Fruit fly (Drosophila melanogaster) whole organism, embryonic: ENCODE measurements around the gene CG31287.

Experiments used
- Adf1 ChIP-seq: fragments of 200-800 bp; sonication (Bioruptor generic); IDR thresholded peaks from 2 replicates; pipeline ENCODE4 v1.3.6; 2022; ENCODE audit warnings: missing biosample characterization, missing genetic modification characterization
- Aef1 ChIP-seq: fragments of 200-800 bp; sonication (Bioruptor generic); IDR thresholded peaks from 3 replicates; pipeline ENCODE4 v1.3.6; 2022; ENCODE audit warnings: missing biosample characterization, missing genetic modification characterization
- Awh ChIP-seq: fragments of 200-800 bp; sonication (Bioruptor generic); IDR thresholded peaks from 2 replicates; pipeline ENCODE4, ENCODE4 v1.3.6; 2022; ENCODE audit warnings: missing biosample characterization, missing genetic modification characterization
- B-H1 ChIP-seq: fragments of 200-800 bp; sonication (Bioruptor generic); IDR thresholded peaks from 3 replicates; pipeline ENCODE4 v1.3.6; 2022; ENCODE audit warnings: missing biosample characterization, missing genetic modification characterization
- Bdp1 ChIP-seq: fragments of 200-800 bp; sonication (Bioruptor generic); optimal IDR thresholded peaks from 3 replicates; lab custom pipeline; 2016; ENCODE audit warnings: missing biosample characterization, missing genetic modification characterization
- CG14710 ChIP-seq: fragments of 200-800 bp; sonication (Bioruptor generic); optimal IDR thresholded peaks from 3 replicates; lab custom pipeline; 2019; ENCODE audit warnings: missing biosample characterization, mild to moderate bottlenecking, missing genetic modification characterization, moderate library complexity
- CG15073 ChIP-seq: fragments of 200-800 bp; sonication (Bioruptor generic); optimal IDR thresholded peaks from 2 replicates; lab custom pipeline; 2016; ENCODE audit warnings: missing biosample characterization, missing genetic modification characterization
- CG15269 ChIP-seq: fragments of 200-800 bp; sonication (Bioruptor generic); optimal IDR thresholded peaks from 2 replicates; lab custom pipeline; 2018; ENCODE audit warnings: missing biosample characterization, mild to moderate bottlenecking, missing genetic modification characterization, moderate library complexity
- CG15601 ChIP-seq: fragments of 200-800 bp; sonication (Bioruptor generic); optimal IDR thresholded peaks from 3 replicates; lab custom pipeline; 2019; ENCODE audit warnings: missing biosample characterization, mild to moderate bottlenecking, missing genetic modification characterization, moderate library complexity
- CG16863 ChIP-seq: fragments of 200-800 bp; sonication (Bioruptor generic); optimal IDR thresholded peaks from 3 replicates; lab custom pipeline; 2016; ENCODE audit warnings: missing biosample characterization, missing genetic modification characterization
- CG17359 ChIP-seq: fragments of 200-800 bp; sonication (Bioruptor generic); optimal IDR thresholded peaks from 3 replicates; lab custom pipeline; 2018; ENCODE audit warnings: missing biosample characterization, mild to moderate bottlenecking, missing genetic modification characterization, moderate library complexity
- CG17568 ChIP-seq: fragments of 200-800 bp; sonication (Bioruptor generic); optimal IDR thresholded peaks from 2 replicates; lab custom pipeline; 2018; ENCODE audit warnings: missing biosample characterization, mild to moderate bottlenecking, missing genetic modification characterization, moderate library complexity
- CG2712 ChIP-seq: fragments of 200-800 bp; optimal IDR thresholded peaks from 3 replicates; lab custom pipeline; 2019; ENCODE audit warnings: missing biosample characterization, mild to moderate bottlenecking, missing genetic modification characterization, moderate library complexity
- CG2889 ChIP-seq: fragments of 200-800 bp; sonication (Bioruptor generic); IDR thresholded peaks from 3 replicates; pipeline ENCODE4 v1.3.6; 2022; ENCODE audit warnings: missing biosample characterization, missing genetic modification characterization
- CG30020 ChIP-seq: fragments of 200-800 bp; optimal IDR thresholded peaks from 2 replicates; lab custom pipeline; 2019; ENCODE audit warnings: missing biosample characterization, mild to moderate bottlenecking, missing genetic modification characterization, moderate library complexity
- CG3065 ChIP-seq: fragments of 200-800 bp; sonication (Bioruptor generic); optimal IDR thresholded peaks from 2 replicates; lab custom pipeline; 2016; ENCODE audit warnings: missing biosample characterization, missing genetic modification characterization
- CG3163 ChIP-seq: fragments of 200-800 bp; sonication (Bioruptor generic); optimal IDR thresholded peaks from 3 replicates; lab custom pipeline; 2016; ENCODE audit warnings: missing biosample characterization, missing genetic modification characterization
- CG4360 ChIP-seq: fragments of 200-800 bp; sonication (Bioruptor generic); IDR thresholded peaks from 2 replicates; pipeline ENCODE4 v1.3.6; 2022; ENCODE audit warnings: missing biosample characterization, missing genetic modification characterization
- CG4617 ChIP-seq: fragments of 200-800 bp; sonication (Bioruptor generic); optimal IDR thresholded peaks from 3 replicates; lab custom pipeline; 2016; ENCODE audit warnings: missing biosample characterization, missing genetic modification characterization, borderline replicate concordance
- CG6175 ChIP-seq: fragments of 200-800 bp; sonication (Bioruptor generic); IDR thresholded peaks from 3 replicates; pipeline ENCODE4 v1.3.6; 2022; ENCODE audit warnings: missing biosample characterization, missing genetic modification characterization
- CG9609 ChIP-seq: fragments of 200-800 bp; sonication (Bioruptor generic); optimal IDR thresholded peaks from 3 replicates; lab custom pipeline; 2016; ENCODE audit warnings: missing biosample characterization, missing genetic modification characterization
- ERR ChIP-seq: fragments of 200-800 bp; sonication (Bioruptor generic); optimal IDR thresholded peaks from 2 replicates; lab custom pipeline; 2016; ENCODE audit warnings: missing biosample characterization, missing genetic modification characterization
- Hand ChIP-seq: fragments of 200-800 bp; sonication (Bioruptor generic); optimal IDR thresholded peaks from 2 replicates; lab custom pipeline; 2017; ENCODE audit warnings: mild to moderate bottlenecking, missing biosample characterization, missing genetic modification reagents, missing genetic modification characterization
- MBD-R2 ChIP-seq: fragments of 200-800 bp; sonication (Bioruptor generic); IDR thresholded peaks from 2 replicates; pipeline ENCODE4 v1.3.6; 2022; ENCODE audit warnings: missing biosample characterization, missing genetic modification characterization
- Myb ChIP-seq: fragments of 200-800 bp; sonication (Bioruptor generic); optimal IDR thresholded peaks from 2 replicates; lab custom pipeline; 2016; ENCODE audit warnings: missing biosample characterization, missing genetic modification characterization
- NFAT ChIP-seq: fragments of 200-800 bp; sonication (Bioruptor generic); IDR thresholded peaks from 2 replicates; pipeline ENCODE4 v1.3.6; 2022; ENCODE audit warnings: missing biosample characterization, missing genetic modification characterization
- Pdp1 ChIP-seq, 2 experiments: fragments of 200-800 bp; sonication (Bioruptor generic); optimal IDR thresholded peaks; 3 replicates each; lab custom pipeline; 2016; ENCODE audit warnings: missing biosample characterization in 2 of 2, missing genetic modification characterization in 2 of 2, mild to moderate bottlenecking in 1 of 2, moderate library complexity in 1 of 2
- Poxn ChIP-seq: fragments of 200-800 bp; sonication (Bioruptor generic); IDR thresholded peaks from 2 replicates; pipeline ENCODE4 v1.3.6; 2022; ENCODE audit warnings: missing biosample characterization, missing genetic modification characterization
- Sox102F ChIP-seq: fragments of 200-800 bp; sonication (Bioruptor generic); optimal IDR thresholded peaks from 2 replicates; lab custom pipeline; 2018; ENCODE audit warnings: missing biosample characterization, mild to moderate bottlenecking, missing genetic modification characterization, moderate library complexity
- Ssrp ChIP-seq: fragments of 200-800 bp; sonication (Bioruptor generic); optimal IDR thresholded peaks from 2 replicates; lab custom pipeline; 2018; ENCODE audit warnings: missing biosample characterization, mild to moderate bottlenecking, missing genetic modification characterization, moderate library complexity
- Xbp1 ChIP-seq: fragments of 200-800 bp; sonication (Bioruptor generic); optimal IDR thresholded peaks from 3 replicates; lab custom pipeline; 2016; ENCODE audit warnings: missing biosample characterization, mild to moderate bottlenecking, missing genetic modification characterization
- ap ChIP-seq: fragments of 200-800 bp; sonication (Bioruptor generic); IDR thresholded peaks from 2 replicates; pipeline ENCODE4 v1.3.6; 2022; ENCODE audit warnings: missing biosample characterization, missing genetic modification characterization
- bigmax ChIP-seq: fragments of 200-800 bp; sonication (Bioruptor generic); optimal IDR thresholded peaks from 2 replicates; lab custom pipeline; 2018; ENCODE audit warnings: missing biosample characterization, mild to moderate bottlenecking, missing genetic modification characterization
- btn ChIP-seq: fragments of 200-800 bp; sonication (Bioruptor generic); optimal IDR thresholded peaks from 2 replicates; lab custom pipeline; 2016; ENCODE audit warnings: missing biosample characterization, missing genetic modification characterization
- croc ChIP-seq: fragments of 200-800 bp; sonication (Bioruptor generic); conservative IDR thresholded peaks from 3 replicates; pipeline ENCODE4 v1.3.6; 2022; ENCODE audit warnings: missing biosample characterization, missing genetic modification characterization
- dati ChIP-seq: fragments of 200-800 bp; sonication (Bioruptor generic); IDR thresholded peaks from 2 replicates; pipeline ENCODE4 v1.3.6; 2022; ENCODE audit warnings: missing biosample characterization, missing genetic modification characterization
- dmrt99B ChIP-seq: fragments of 200-800 bp; sonication (Bioruptor generic); optimal IDR thresholded peaks from 2 replicates; lab custom pipeline; 2018; ENCODE audit warnings: missing biosample characterization, mild to moderate bottlenecking, missing genetic modification characterization, moderate library complexity
- dpn ChIP-seq, 2 experiments: fragments of 200-800 bp; sonication (Bioruptor generic); optimal IDR thresholded peaks; 3 replicates each; lab custom pipeline; 2016; ENCODE audit warnings: missing biosample characterization in 2 of 2, missing genetic modification characterization in 2 of 2
- emc ChIP-seq: fragments of 200-800 bp; sonication (Bioruptor generic); optimal IDR thresholded peaks from 2 replicates; lab custom pipeline; 2016; ENCODE audit warnings: missing biosample characterization, missing genetic modification characterization
- fd102C ChIP-seq: fragments of 200-800 bp; sonication (Bioruptor generic); optimal IDR thresholded peaks from 2 replicates; lab custom pipeline; 2018; ENCODE audit warnings: missing biosample characterization, mild to moderate bottlenecking, missing genetic modification characterization, moderate library complexity
- gcm2 ChIP-seq: fragments of 200-800 bp; sonication (Bioruptor generic); optimal IDR thresholded peaks from 2 replicates; lab custom pipeline; 2016; ENCODE audit warnings: missing biosample characterization, missing genetic modification characterization
- hb ChIP-seq: fragments of 200-800 bp; sonication (Bioruptor generic); IDR thresholded peaks from 3 replicates; pipeline ENCODE4 v1.3.6; 2022; ENCODE audit warnings: missing biosample characterization, missing genetic modification characterization; ENCODE audit not compliant: partially characterized antibody
- ind ChIP-seq: fragments of 200-800 bp; sonication (Bioruptor generic); optimal IDR thresholded peaks from 3 replicates; lab custom pipeline; 2016; ENCODE audit warnings: missing biosample characterization, missing genetic modification characterization
- nom ChIP-seq: fragments of 200-800 bp; sonication (Bioruptor generic); optimal IDR thresholded peaks from 2 replicates; lab custom pipeline; 2017; ENCODE audit warnings: missing biosample characterization, missing genetic modification characterization, mild to moderate bottlenecking, moderate library complexity, missing genetic modification reagents
- phol ChIP-seq: fragments of 200-800 bp; sonication (Bioruptor generic); optimal IDR thresholded peaks from 3 replicates; lab custom pipeline; 2018; ENCODE audit warnings: missing biosample characterization, mild to moderate bottlenecking, missing genetic modification characterization, moderate library complexity
- sima ChIP-seq: fragments of 200-800 bp; sonication (Bioruptor generic); optimal IDR thresholded peaks from 2 replicates; lab custom pipeline; 2016; ENCODE audit warnings: missing biosample characterization, missing genetic modification characterization
- tin ChIP-seq: fragments of 200-800 bp; sonication (Bioruptor generic); optimal IDR thresholded peaks from 3 replicates; lab custom pipeline; 2016; ENCODE audit warnings: missing biosample characterization, missing genetic modification characterization
- yki ChIP-seq: fragments of >200 bp; optimal IDR thresholded peaks from 3 replicates; lab custom pipeline; 2018
- z ChIP-seq: fragments of 200-800 bp; sonication (Bioruptor generic); IDR thresholded peaks from 3 replicates; pipeline ENCODE4 v1.3.6; 2022; ENCODE audit warnings: missing biosample characterization, missing genetic modification characterization

Gene CG31287

DNA sequence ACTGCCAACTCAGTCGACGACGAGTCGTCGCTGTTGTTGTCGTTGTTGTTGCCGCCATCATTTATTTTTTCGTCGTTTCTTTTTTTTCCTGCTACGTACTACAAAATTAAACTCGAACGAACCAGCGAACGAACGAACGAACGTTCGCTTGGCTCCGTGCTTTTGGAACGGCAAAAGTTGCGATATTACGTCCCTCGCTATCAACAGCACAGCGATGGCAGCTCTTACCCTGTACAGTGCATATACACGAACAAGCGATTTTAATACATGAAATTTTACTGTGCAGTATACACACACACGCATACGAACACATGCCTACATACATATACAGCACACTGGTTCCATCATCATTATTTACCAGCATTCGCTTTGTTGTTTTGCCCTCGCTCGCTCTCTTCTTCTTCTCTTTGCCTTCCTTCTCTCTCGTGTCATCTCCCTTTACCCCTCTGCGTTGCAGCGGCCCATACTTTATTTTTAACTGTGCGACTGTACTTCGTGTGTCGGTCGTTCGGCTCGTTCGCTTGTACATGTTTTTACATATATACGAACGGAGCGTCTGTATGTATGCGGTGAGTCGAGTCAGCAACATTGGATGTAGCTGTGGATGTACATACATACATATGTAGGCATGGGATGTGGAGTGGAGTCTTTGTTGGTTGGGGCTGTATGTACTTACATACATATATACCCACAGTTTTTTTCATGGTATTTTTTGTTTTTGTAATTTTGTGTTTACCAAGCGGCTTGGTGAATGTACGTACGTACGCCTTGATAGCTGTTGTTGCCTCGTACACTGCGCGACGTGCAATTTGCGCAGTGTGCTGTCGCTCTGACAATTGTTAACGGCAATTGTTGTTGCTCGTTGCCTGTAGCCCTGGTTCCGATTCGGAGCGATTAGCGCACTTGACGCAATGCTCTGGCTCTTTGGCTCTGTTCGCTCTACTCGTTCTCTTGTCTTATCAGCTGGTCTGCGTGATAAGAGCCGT lies 47.0 kb downstream of the CG31287 start (continued):
- TF ChIP-seq nom (GFP tag; lab: Kevin White, UChicago) (peak; percentile 81), tin (GFP tag; lab: Kevin White, UChicago) (peak; percentile 21), CG14710 (tag; lab: Kevin White, UChicago) (peak; percentile 18), CG2889 (GFP tag; lab: Robert Waterston, UW) (no peak), fd102C (GFP tag; lab: Kevin White, UChicago) (no peak), CG17359 (tag; lab: Kevin White, UChicago) (peak; percentile 26), CG3065 (no peak), CG17568 (GFP tag; lab: Kevin White, UChicago) (peak; percentile 37), Awh (GFP tag; lab: Robert Waterston, UW) (no peak), CG6175 (no peak), NFAT (GFP tag; lab: Robert Waterston, UW) (no peak), Myb (GFP tag; lab: Kevin White, UChicago) (peak; percentile 32), ind (GFP tag; lab: Kevin White, UChicago) (peak; percentile 31), Adf1 (no peak), MBD-R2 (GFP tag; lab: Robert Waterston, UW) (no peak), CG16863 (GFP tag; lab: Kevin White, UChicago) (peak; percentile 32), phol (tag; lab: Kevin White, UChicago) (peak; percentile 60), emc (GFP tag; lab: Kevin White, UChicago) (no peak), z (GFP tag; lab: Robert Waterston, UW) (no peak), CG15073 (GFP tag; lab: Kevin White, UChicago) (no peak), sima (GFP tag; lab: Kevin White, UChicago) (no peak), Bdp1 (GFP tag; lab: Kevin White, UChicago) (peak; percentile 4), croc (GFP tag; lab: Robert Waterston, UW) (no peak), Aef1 (GFP tag; lab: Robert Waterston, UW) (no peak), Pdp1 (GFP tag; optimal IDR thresholded peaks at IDR 0.05; lab: Kevin White, UChicago) (peak; percentile 4 to 82), yki (lab: Kevin White, UChicago) (peak; percentile 36), hb (GFP tag; lab: Robert Waterston, UW) (no peak), gcm2 (GFP tag; lab: Kevin White, UChicago) (peak; percentile 27), Ssrp (tag; lab: Kevin White, UChicago) (no peak), CG3163 (peak; percentile 81), CG2712 (peak; percentile 21), Xbp1 (peak; percentile 52), ap (GFP tag; lab: Robert Waterston, UW) (no peak), CG9609 (GFP tag; lab: Kevin White, UChicago) (peak; percentile 38), Poxn (no peak), dmrt99B (tag; lab: Kevin White, UChicago) (peak; percentile 23), dati (no peak), Sox102F (GFP tag; lab: Kevin White, UChicago) (no peak), CG15601 (tag; lab: Kevin White, UChicago) (peak; percentile 25), bigmax (GFP tag; lab: Kevin White, UChicago) (no peak), CG4617 (GFP tag; lab: Kevin White, UChicago) (no peak), CG4360 (GFP tag; lab: Robert Waterston, UW) (no peak), ERR (GFP tag; lab: Kevin White, UChicago) (peak; percentile 30), Hand (GFP tag; lab: Kevin White, UChicago) (peak; percentile 55), CG30020 (tag; lab: Kevin White, UChicago) (no peak), CG15269 (tag; lab: Kevin White, UChicago) (peak; percentile 61), dpn (GFP tag; optimal IDR thresholded peaks at IDR 0.05; lab: Kevin White, UChicago) (peak in 1 of 2 experiments; percentile 23), btn (GFP tag; lab: Kevin White, UChicago) (no peak), B-H1 (GFP tag; lab: Robert Waterston, UW) (no peak)
